Worm (Caenorhabditis elegans): ENCODE data around the gene eif-2Balpha.

Gene eif-2Balpha

ce11 chrIII:9504347-9504746 lies 38.6 kb upstream of the eif-2Balpha start:
- TF ChIP-seq somi-1 (GFP tag; optimal IDR thresholded peaks at IDR 0.05) (no peak), pbrm-1 (GFP tag; IDR thresholded peaks at IDR 0.05) (peak; percentile 62; the same call in 1 of the 2 replicates), F57C9.4 (tag; optimal IDR thresholded peaks at IDR 0.05) (no peak), madf-6 (GFP tag; IDR thresholded peaks at IDR 0.05) (peak; percentile 95), lin-35 (GFP tag; optimal IDR thresholded peaks at IDR 0.05) (no peak), ccch-3 (GFP tag; optimal IDR thresholded peaks at IDR 0.05) (no peak), Y95B8A.8 (GFP tag; IDR thresholded peaks at IDR 0.05) (no peak), Y67H2A.10 (GFP tag; conservative IDR thresholded peaks at IDR 0.05) (peak; percentile 38; the same call in 1 of the 2 replicates), attf-3 (GFP tag; conservative IDR thresholded peaks at IDR 0.05) (no peak), dpl-1 (GFP tag; optimal IDR thresholded peaks at IDR 0.05) (peak; percentile 50), K11D2.4 (GFP tag; IDR thresholded peaks at IDR 0.05) (no peak), lin-26 (GFP tag; IDR thresholded peaks at IDR 0.05) (0 out of 2 replicates have a peak, but pooled peaks have one; percentile 50), B0019.2 (GFP tag; conservative IDR thresholded peaks at IDR 0.05) (0 out of 2 replicates have a peak, but pooled peaks have one; percentile 46), cebp-2 (GFP tag; IDR thresholded peaks at IDR 0.05) (no peak), xnd-1 (tag; optimal IDR thresholded peaks at IDR 0.05) (peak; percentile 89), nhr-80 (tag; optimal IDR thresholded peaks at IDR 0.05) (no peak), lin-54 (GFP tag; optimal IDR thresholded peaks at IDR 0.05) (peak; percentile 25), D2030.7 (GFP tag; IDR thresholded peaks at IDR 0.05) (peak; percentile 89), T07F8.4 (tag; optimal IDR thresholded peaks at IDR 0.05) (no peak), lsy-27 (tag; optimal IDR thresholded peaks at IDR 0.05; ENCODE audit: borderline replicate concordance, insufficient read depth) (no peak), atf-7 (tag; optimal IDR thresholded peaks at IDR 0.05) (no peak), gei-17 (GFP tag; optimal IDR thresholded peaks at IDR 0.05) (no peak), madf-8 (GFP tag; conservative IDR thresholded peaks at IDR 0.05) (peak; percentile 92), repo-1 (tag; optimal IDR thresholded peaks at IDR 0.05) (no peak), F33H1.4 (GFP tag; IDR thresholded peaks at IDR 0.05) (peak; percentile 71), mcd-1 (GFP tag; IDR thresholded peaks at IDR 0.05) (peak; percentile 45), snpc-3.4 (tag; optimal IDR thresholded peaks at IDR 0.05) (peak; percentile 35), egl-18 (GFP tag; IDR thresholded peaks at IDR 0.05) (no peak), zim-3 (tag; optimal IDR thresholded peaks at IDR 0.05) (no peak), snpc-4 (GFP tag; optimal IDR thresholded peaks at IDR 0.05) (no peak), snpc-4 (tag; optimal IDR thresholded peaks at IDR 0.05) (peak in 1 of 4 experiments; percentile 23), attf-5 (GFP tag; optimal IDR thresholded peaks at IDR 0.05) (no peak), bed-1 (GFP tag; IDR thresholded peaks at IDR 0.05) (no peak), ekl-4 (GFP tag; IDR thresholded peaks at IDR 0.05) (0 out of 2 replicates have a peak, but pooled peaks have one; percentile 20), nfyb-1 (GFP tag; IDR thresholded peaks at IDR 0.05) (0 out of 2 replicates have a peak, but pooled peaks have one; percentile 55), pha-4 (tag; optimal IDR thresholded peaks at IDR 0.05) (no peak), unc-130 (GFP tag; optimal IDR thresholded peaks at IDR 0.05) (peak; percentile 24), nhr-27 (tag; optimal IDR thresholded peaks at IDR 0.05) (no peak), F55B11.4 (tag; optimal IDR thresholded peaks at IDR 0.05; ENCODE audit: borderline replicate concordance, insufficient read depth) (no peak), hmg-1.2 (GFP tag; IDR thresholded peaks at IDR 0.05) (peak; percentile 33), attf-6 (GFP tag; IDR thresholded peaks at IDR 0.05) (no peak), C17E4.6 (GFP tag; IDR thresholded peaks at IDR 0.05) (peak; percentile 29; the same call in 1 of the 2 replicates), dpff-1 (tag; optimal IDR thresholded peaks at IDR 0.05) (no peak), hsf-1 (GFP tag; IDR thresholded peaks at IDR 0.05) (peak; percentile 91), K12H6.12 (tag; optimal IDR thresholded peaks at IDR 0.05) (no peak), athp-1 (tag; optimal IDR thresholded peaks at IDR 0.05) (no peak), nhr-90 (tag; optimal IDR thresholded peaks at IDR 0.05) (no peak), snpc-1.1 (tag; optimal IDR thresholded peaks at IDR 0.05; ENCODE audit: insufficient read depth) (no peak)

Measured in whole organism, young adult.